Worm (Caenorhabditis elegans): ENCODE results near the gene M106.3.

DNA sequence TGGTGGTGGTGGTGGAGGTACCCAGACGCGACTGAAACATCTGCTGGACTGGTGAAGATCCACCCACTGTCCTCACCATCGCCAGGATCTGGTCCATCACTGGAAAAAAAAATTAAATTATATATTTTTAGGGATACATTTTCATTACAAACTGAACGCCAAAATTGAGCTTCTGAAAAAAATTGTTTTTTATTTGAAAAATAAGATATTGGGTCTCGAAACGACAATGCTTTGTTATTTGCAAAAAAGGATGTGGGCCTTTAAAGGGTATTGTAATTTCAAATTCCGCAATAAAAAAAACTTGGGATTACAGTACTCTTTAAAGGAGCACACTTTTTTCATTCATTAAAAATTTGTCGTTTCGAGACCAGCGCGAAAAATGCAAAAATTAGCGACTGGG, 10.8 kb downstream of the M106.3 start, which contains the start of gene M106.2:
- no peak for TF ChIP-seq ref-1 (GFP tag; conservative IDR thresholded peaks at IDR 0.05)
- TF ChIP-seq flt-1 (GFP tag; IDR thresholded peaks at IDR 0.05), result no peak
- TF ChIP-seq klf-2 (GFP tag; conservative IDR thresholded peaks at IDR 0.05), result no peak
- TF ChIP-seq cog-1 (tag; optimal IDR thresholded peaks at IDR 0.05), result no peak
- TF ChIP-seq med-1 (GFP tag; optimal IDR thresholded peaks at IDR 0.05; ENCODE audit: insufficient read depth), result no peak
- no peak for TF ChIP-seq T22C8.4 (GFP tag; IDR thresholded peaks at IDR 0.05)
- no peak for TF ChIP-seq ztf-23 (GFP tag; IDR thresholded peaks at IDR 0.05)
- TF ChIP-seq tab-1 (GFP tag; IDR thresholded peaks at IDR 0.05), result no peak
- TF ChIP-seq ztf-29 (GFP tag; IDR thresholded peaks at IDR 0.05), result no peak

Measured in whole organism, midembryonic.